Worm (Caenorhabditis elegans) whole organism, L4/young adult: ENCODE data around the gene polg-1.

Experiments used
- W03F9.2 ChIP-seq: fragments of 150-350 bp; optimal IDR thresholded peaks from 2 replicates; lab custom pipeline; 2014; ENCODE audit warnings: missing biosample characterization, missing genetic modification characterization
- dao-5 ChIP-seq: sonication (generic microtip); optimal IDR thresholded peaks from 2 replicates; lab custom pipeline; 2016; ENCODE audit warnings: missing genotype, missing genetic modification characterization, moderate library complexity, missing compliant biosample characterization
- him-1 ChIP-seq: sonication (generic microtip); optimal IDR thresholded peaks from 2 replicates; lab custom pipeline; 2016; ENCODE audit warnings: missing genotype, missing genetic modification reagents, missing genetic modification characterization, missing compliant biosample characterization

polg-1 gene

DNA sequence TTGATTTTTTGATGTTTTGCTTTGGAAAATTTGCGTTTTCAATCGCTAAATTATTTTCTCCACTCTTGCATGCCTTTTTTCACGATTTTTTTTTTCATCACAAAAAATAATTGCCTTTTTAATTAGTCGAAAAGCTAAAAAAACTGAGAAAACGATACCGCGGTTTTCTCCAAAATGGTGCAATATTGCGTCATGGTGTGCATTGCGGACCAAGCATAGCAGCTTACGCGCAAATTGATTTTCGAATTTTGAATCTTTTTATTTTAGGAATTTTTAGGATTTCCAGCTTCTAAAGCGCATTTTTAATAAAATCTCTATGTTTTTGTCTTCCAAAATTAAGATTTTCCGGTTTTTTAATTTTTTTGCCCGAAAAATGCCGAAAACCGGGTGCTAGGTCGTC is 49.5 kb downstream of the polg-1 start:
- TF ChIP-seq dao-5 (no peak), him-1 (tag; lab: Kevin White, UChicago) (no peak), W03F9.2 (tag; lab: Kevin White, UChicago) (no peak)

DNA sequence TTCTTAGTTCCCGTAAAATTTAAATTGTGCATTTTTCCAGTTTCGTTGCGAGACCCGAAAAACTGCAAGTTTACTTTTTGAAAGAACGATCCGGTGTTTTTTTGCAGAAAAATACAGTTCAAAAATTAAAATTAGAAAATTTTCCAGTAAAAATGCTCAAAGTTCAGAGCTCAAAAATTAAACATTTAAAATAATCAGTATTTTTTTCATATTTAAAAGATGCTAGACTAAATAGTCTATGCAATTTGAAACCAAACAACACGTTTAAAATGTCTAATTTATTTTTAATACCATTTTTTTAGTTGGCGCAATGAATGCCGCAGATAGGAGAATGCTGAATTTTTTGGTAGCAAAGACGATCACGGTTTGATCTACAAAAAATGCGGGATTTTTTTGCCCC is 52.4 kb downstream of the polg-1 start, which contains the start of gene Y57A10A.2:
Gene Y57A10A.2 (plus strand): TSS at position 301 of the 400 bp plus-strand sequence.
- TF ChIP-seq dao-5 (no peak), W03F9.2 (tag; lab: Kevin White, UChicago) (no peak), him-1 (tag; lab: Kevin White, UChicago) (no peak)

DNA sequence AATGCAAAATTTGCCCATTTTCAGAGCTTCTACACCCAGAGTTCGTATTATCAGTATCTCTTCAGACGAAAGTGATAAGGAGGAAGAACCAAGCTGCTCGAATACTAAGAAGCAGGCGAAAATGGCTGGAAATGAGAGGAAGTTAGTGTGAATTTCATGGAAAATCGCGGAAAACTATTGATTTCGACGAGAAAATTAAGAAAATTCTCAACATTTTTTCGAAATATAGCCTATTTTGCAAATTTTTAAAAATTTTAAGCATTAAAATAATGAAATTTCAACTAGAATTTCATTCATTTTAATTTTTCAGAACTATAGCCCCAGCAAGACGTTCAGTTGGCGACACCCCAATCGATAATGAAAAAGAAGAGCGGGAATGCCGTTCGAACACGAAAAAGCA is 56.2 kb downstream of the polg-1 start:
- TF ChIP-seq him-1 (tag; lab: Kevin White, UChicago), result no peak
- TF ChIP-seq W03F9.2 (tag; lab: Kevin White, UChicago), result no peak
- TF ChIP-seq dao-5, result no peak
